Fruit fly (Drosophila melanogaster): ENCODE measurements around the gene tomboy20.

dm6 chr3R:10704975-10705374 is 30.8 kb downstream of the tomboy20 start, which contains the start of gene CG31391:
- TF ChIP-seq lola (GFP tag; optimal IDR thresholded peaks at IDR 0.05): no peak
- TF ChIP-seq sage (GFP tag; optimal IDR thresholded peaks at IDR 0.05): no peak
- no peak for TF ChIP-seq pan (optimal IDR thresholded peaks at IDR 0.05)
- TF ChIP-seq CG32264 (GFP tag; optimal IDR thresholded peaks at IDR 0.05): no peak
- no peak for TF ChIP-seq fru (GFP tag; optimal IDR thresholded peaks at IDR 0.05)
- TF ChIP-seq GATAd (GFP tag; optimal IDR thresholded peaks at IDR 0.05): no peak
- TF ChIP-seq usp (GFP tag; optimal IDR thresholded peaks at IDR 0.05): no peak
- no peak for TF ChIP-seq Jra (GFP tag; optimal IDR thresholded peaks at IDR 0.05)
- no peak for TF ChIP-seq rgr (GFP tag; optimal IDR thresholded peaks at IDR 0.05)

Measured in whole organism, wandering third instar larva.